Fruit fly (Drosophila melanogaster) whole organism, wandering third instar larva: ENCODE data around the gene lectin-24Db.

Experiments used
- Abd-B ChIP-seq: fragments of >200 bp; optimal IDR thresholded peaks from 2 replicates; lab custom pipeline; 2017; ENCODE audit warnings: missing biosample characterization, missing genetic modification characterization
- CG32264 ChIP-seq: fragments of 200-800 bp; sonication (Bioruptor generic); optimal IDR thresholded peaks from 2 replicates; lab custom pipeline; 2016; ENCODE audit warnings: missing biosample characterization, missing genetic modification characterization
- CG9705 ChIP-seq: fragments of 200-800 bp; sonication (Bioruptor generic); optimal IDR thresholded peaks from 2 replicates; lab custom pipeline; 2018; ENCODE audit warnings: missing biosample characterization, mild to moderate bottlenecking, missing genetic modification characterization
- CrebA ChIP-seq: fragments of 200-800 bp; sonication (Bioruptor generic); optimal IDR thresholded peaks from 2 replicates; lab custom pipeline; 2016; ENCODE audit warnings: missing biosample characterization, mild to moderate bottlenecking, missing genetic modification characterization, borderline replicate concordance
- Dfd ChIP-seq: fragments of >200 bp; optimal IDR thresholded peaks from 2 replicates; lab custom pipeline; 2017; ENCODE audit warnings: missing biosample characterization, missing genetic modification characterization
- HLH106 ChIP-seq: fragments of 200-800 bp; optimal IDR thresholded peaks from 3 replicates; lab custom pipeline; 2019; ENCODE audit warnings: missing biosample characterization, mild to moderate bottlenecking, missing genetic modification characterization, moderate library complexity
- Hnf4 ChIP-seq: fragments of 200-800 bp; sonication (Bioruptor generic); optimal IDR thresholded peaks from 2 replicates; lab custom pipeline; 2016; ENCODE audit warnings: missing biosample characterization, mild to moderate bottlenecking, missing genetic modification characterization
- Hr83 ChIP-seq: fragments of 200-300 bp; sonication (Bioruptor generic); optimal IDR thresholded peaks from 2 replicates; lab custom pipeline; 2016; ENCODE audit warnings: missing biosample characterization, mild to moderate bottlenecking, missing genetic modification characterization, moderate library complexity; ENCODE audit not compliant: poor library complexity, severe bottlenecking
- Jra ChIP-seq: sonication (Bioruptor generic); optimal IDR thresholded peaks from 2 replicates; lab custom pipeline; 2016; ENCODE audit warnings: missing biosample characterization, missing genetic modification characterization
- Mio ChIP-seq: sonication (Bioruptor generic); optimal IDR thresholded peaks from 2 replicates; lab custom pipeline; 2016; ENCODE audit warnings: missing biosample characterization, missing genetic modification characterization
- Myc ChIP-seq: fragments of >200 bp; optimal IDR thresholded peaks from 2 replicates; lab custom pipeline; 2017
- N ChIP-seq: fragments of >200 bp; optimal IDR thresholded peaks from 2 replicates; lab custom pipeline; 2018; ENCODE audit warnings: missing biosample characterization, missing external identifiers, missing genetic modification characterization
- OdsH ChIP-seq: fragments of 200-800 bp; sonication (Bioruptor generic); optimal IDR thresholded peaks from 2 replicates; lab custom pipeline; 2016; ENCODE audit warnings: missing biosample characterization, mild to moderate bottlenecking, missing genetic modification characterization
- Rel ChIP-seq, 2 experiments: fragments of 200-800 bp; sonication (Bioruptor generic) in 1 of 2; optimal IDR thresholded peaks; 2 replicates in 1 of 2; 3 replicates in 1 of 2; lab custom pipeline; 2016 to 2019; ENCODE audit warnings: mild to moderate bottlenecking in 2 of 2, missing biosample characterization in 2 of 2, missing genetic modification characterization in 2 of 2, moderate library complexity in 1 of 2
- Vsx2 ChIP-seq: fragments of 200-300, 225-300 bp; sonication (Bioruptor generic); optimal IDR thresholded peaks from 2 replicates; lab custom pipeline; 2018; ENCODE audit warnings: missing biosample characterization, missing genetic modification characterization; ENCODE audit not compliant: partially characterized antibody
- br ChIP-seq: fragments of 200-800 bp; sonication (Bioruptor generic); optimal IDR thresholded peaks from 2 replicates; lab custom pipeline; 2016; ENCODE audit warnings: missing biosample characterization, missing genetic modification characterization
- brk ChIP-seq: fragments of 200-800 bp; sonication (Bioruptor generic); optimal IDR thresholded peaks from 2 replicates; lab custom pipeline; 2016; ENCODE audit warnings: missing biosample characterization, mild to moderate bottlenecking, missing genetic modification characterization
- dl ChIP-seq, 2 experiments: fragments of 175-275, 200-275 bp in 1 of 2; fragments of 200-275 bp in 1 of 2; sonication (Bioruptor generic); optimal IDR thresholded peaks; lab custom pipeline; 2018; ENCODE audit warnings: mild to moderate bottlenecking in 2 of 2, missing biosample characterization in 2 of 2, missing genetic modification characterization in 2 of 2, moderate library complexity in 2 of 2; ENCODE audit not compliant: partially characterized antibody in 2 of 2, insufficient read depth in 1 of 2
- dmrt93B ChIP-seq: fragments of 200-800 bp; sonication (Bioruptor generic); optimal IDR thresholded peaks from 2 replicates; lab custom pipeline; 2018; ENCODE audit warnings: missing biosample characterization, mild to moderate bottlenecking, missing genetic modification characterization
- dsf ChIP-seq: sonication (Bioruptor generic); optimal IDR thresholded peaks from 2 replicates; lab custom pipeline; 2016; ENCODE audit warnings: missing biosample characterization, missing genetic modification characterization, borderline replicate concordance
- ey ChIP-seq: fragments of 200-800 bp; sonication (Bioruptor generic); optimal IDR thresholded peaks from 2 replicates; lab custom pipeline; 2016; ENCODE audit warnings: missing biosample characterization, missing genetic modification characterization
- foxo ChIP-seq, 2 experiments: fragments of 200-800 bp; sonication (Bioruptor generic); optimal IDR thresholded peaks; 2 replicates in 1 of 2; 3 replicates in 1 of 2; lab custom pipeline; 2016 to 2017; ENCODE audit warnings: missing biosample characterization in 2 of 2, missing genetic modification characterization in 2 of 2
- fru ChIP-seq: fragments of 200-800 bp; sonication (Bioruptor generic); optimal IDR thresholded peaks from 3 replicates; lab custom pipeline; 2016; ENCODE audit warnings: missing biosample characterization, mild to moderate bottlenecking, missing genetic modification characterization
- h ChIP-seq: fragments of 200-800 bp; sonication (Bioruptor generic); optimal IDR thresholded peaks from 3 replicates; lab custom pipeline; 2016; ENCODE audit warnings: missing biosample characterization, mild to moderate bottlenecking, missing genetic modification characterization
- jim ChIP-seq: fragments of 175-275, 200-325 bp; sonication (Bioruptor generic); optimal IDR thresholded peaks from 2 replicates; lab custom pipeline; 2016; ENCODE audit warnings: missing biosample characterization, mild to moderate bottlenecking, missing genetic modification characterization
- lola ChIP-seq: fragments of >200 bp; optimal IDR thresholded peaks from 2 replicates; lab custom pipeline; 2017; ENCODE audit warnings: missing biosample characterization, missing genetic modification characterization
- pan ChIP-seq: fragments of >200 bp; optimal IDR thresholded peaks from 2 replicates; lab custom pipeline; 2017
- sage ChIP-seq: fragments of 200-800 bp; sonication (Bioruptor generic); optimal IDR thresholded peaks from 2 replicates; lab custom pipeline; 2016; ENCODE audit warnings: missing biosample characterization, mild to moderate bottlenecking, missing genetic modification characterization
- sv ChIP-seq: fragments of 200-800 bp; sonication (Bioruptor generic); optimal IDR thresholded peaks from 3 replicates; lab custom pipeline; 2016; ENCODE audit warnings: missing biosample characterization, missing genetic modification characterization
- tai ChIP-seq: sonication (Bioruptor generic); optimal IDR thresholded peaks from 2 replicates; lab custom pipeline; 2016; ENCODE audit warnings: missing biosample characterization, missing genetic modification characterization
- woc ChIP-seq: sonication (Bioruptor generic); optimal IDR thresholded peaks from 2 replicates; lab custom pipeline; 2016; ENCODE audit warnings: missing biosample characterization, mild to moderate bottlenecking, missing genetic modification characterization

The lectin-24Db gene

dm6 chr2L:4187631-4188173 lies at the start of gene lectin-24Db, which contains the start of gene Tbcc:
Gene lectin-24Db, plus strand, starts transcription at chr2L:4188123.
Gene Tbcc, minus strand, starts transcription at chr2L:4187793.
- TF ChIP-seq HLH106: no peak
- TF ChIP-seq brk (GFP tag; lab: Kevin White, UChicago): no peak
- no peak for TF ChIP-seq sage
- no peak for TF ChIP-seq Hnf4 (GFP tag; lab: Kevin White, UChicago)
- no peak for TF ChIP-seq Vsx2 (GFP tag; lab: Kevin White, UChicago)
- no peak for TF ChIP-seq CrebA (GFP tag; lab: Kevin White, UChicago)
- TF ChIP-seq dsf (GFP tag; lab: Kevin White, UChicago): peak; percentile 5
- TF ChIP-seq CG9705 (GFP tag; lab: Kevin White, UChicago): no peak
- TF ChIP-seq tai (GFP tag; lab: Kevin White, UChicago): peak; percentile 71
- TF ChIP-seq sv: no peak
- no peak for TF ChIP-seq N
- no peak for TF ChIP-seq OdsH
- TF ChIP-seq Abd-B (GFP tag; lab: Kevin White, UChicago): no peak
- TF ChIP-seq Myc (lab: Kevin White, UChicago): peak; percentile 64
- no peak for TF ChIP-seq CG32264 (GFP tag; lab: Kevin White, UChicago)

dm6 chr2L:4146317-4146716 lies 41.6 kb upstream of the lectin-24Db start:
- TF ChIP-seq brk (GFP tag; lab: Kevin White, UChicago) (no peak), dl (GFP tag; optimal IDR thresholded peaks at IDR 0.05; lab: Kevin White, UChicago; ENCODE audit: insufficient read depth in 1 of 2, partially characterized antibody in 2 of 2) (no peak), Mio (GFP tag; lab: Kevin White, UChicago) (no peak), HLH106 (no peak), h (peak; percentile 19), fru (GFP tag; lab: Kevin White, UChicago) (peak; percentile 13), foxo (GFP tag; optimal IDR thresholded peaks at IDR 0.05; lab: Kevin White, UChicago) (peak in 1 of 2 experiments; percentile 30)
- TF ChIP-seq, all 38 proteins: peak for 3

dm6 chr2L:4148979-4149378 lies 38.9 kb upstream of the lectin-24Db start, which contains the start of gene CG2955:
Gene CG2955, plus strand, starts transcription at chr2L:4149279.
- TF ChIP-seq woc (GFP tag; lab: Kevin White, UChicago) (no peak), CG32264 (GFP tag; lab: Kevin White, UChicago) (no peak), sage (no peak), CrebA (GFP tag; lab: Kevin White, UChicago) (no peak), Hr83 (no peak), dsf (GFP tag; lab: Kevin White, UChicago) (no peak), Dfd (GFP tag; lab: Kevin White, UChicago) (no peak), ey (GFP tag; lab: Kevin White, UChicago) (no peak), br (no peak), dmrt93B (GFP tag; lab: Kevin White, UChicago) (no peak), Abd-B (GFP tag; lab: Kevin White, UChicago) (no peak), Mio (GFP tag; lab: Kevin White, UChicago) (no peak), fru (GFP tag; lab: Kevin White, UChicago) (no peak), lola (GFP tag; lab: Kevin White, UChicago) (no peak), brk (GFP tag; lab: Kevin White, UChicago) (no peak), jim (GFP tag; lab: Kevin White, UChicago) (no peak)

- TF ChIP-seq sv: no peak
- TF ChIP-seq dsf (GFP tag; lab: Kevin White, UChicago): no peak
- TF ChIP-seq Abd-B (GFP tag; lab: Kevin White, UChicago): no peak
- no peak for TF ChIP-seq pan
- no peak for TF ChIP-seq dmrt93B (GFP tag; lab: Kevin White, UChicago)
Measured at dm6 chr2L:4166034-4166433, 21.9 kb upstream of the lectin-24Db start, which contains the start of gene Or24a. Gene Or24a, minus strand, starts transcription at chr2L:4166134.

- TF ChIP-seq Rel (GFP tag; optimal IDR thresholded peaks at IDR 0.05; lab: Kevin White, UChicago) (no peak), Rel (tag; optimal IDR thresholded peaks at IDR 0.05; lab: Kevin White, UChicago) (no peak), foxo (GFP tag; optimal IDR thresholded peaks at IDR 0.05; lab: Kevin White, UChicago) (no peak), sv (no peak), Myc (lab: Kevin White, UChicago) (peak; percentile 47), Jra (GFP tag; lab: Kevin White, UChicago) (no peak)
- TF ChIP-seq, all 38 proteins: peak for 1
Measured at dm6 chr2L:4179386-4179785, 8.5 kb upstream of the lectin-24Db start.
